Worm (Caenorhabditis elegans) whole organism, L2 larva: ENCODE results near the gene ins-14.
A peak's percentile ranks its signal among the peaks of the same experiment; 100 is the strongest.

Source experiments
- C34F6.9 ChIP-seq: fragments of 150-350 bp; optimal IDR thresholded peaks from 2 replicates; lab custom pipeline; 2014; ENCODE audit warnings: missing biosample characterization, missing genetic modification characterization
- F13H6.1 ChIP-seq: sonication (generic microtip); optimal IDR thresholded peaks from 2 replicates; lab custom pipeline; 2016; ENCODE audit warnings: missing genetic modification characterization, missing compliant biosample characterization
- R02D3.7 ChIP-seq: fragments of 150-350 bp; optimal IDR thresholded peaks from 2 replicates; lab custom pipeline; 2014; ENCODE audit warnings: missing biosample characterization, missing genetic modification characterization
- Y55F3AM.14 ChIP-seq: fragments of 200-800 bp; sonication (Bioruptor generic); optimal IDR thresholded peaks from 2 replicates; lab custom pipeline; 2018; ENCODE audit warnings: mild to moderate bottlenecking, missing genetic modification characterization, missing compliant biosample characterization
- ZK546.5 ChIP-seq: sonication (generic microtip); optimal IDR thresholded peaks from 2 replicates; lab custom pipeline; 2017; ENCODE audit warnings: missing biosample characterization, missing genetic modification characterization
- alr-1 ChIP-seq: fragments of 150-350 bp; optimal IDR thresholded peaks from 2 replicates; lab custom pipeline; 2014; ENCODE audit warnings: missing biosample characterization, missing genetic modification characterization
- aly-2 ChIP-seq: fragments of 150-350 bp; optimal IDR thresholded peaks from 2 replicates; lab custom pipeline; 2014; ENCODE audit warnings: missing biosample characterization, missing genetic modification characterization
- ama-1 ChIP-seq: fragments of 150-350 bp; optimal IDR thresholded peaks from 2 replicates; lab custom pipeline; 2018; ENCODE audit warnings: inconsistent platforms
- blmp-1 ChIP-seq: sonication (generic microtip); optimal IDR thresholded peaks from 2 replicates; lab custom pipeline; 2017; ENCODE audit warnings: missing genetic modification characterization, mild to moderate bottlenecking, missing compliant biosample characterization, antibody characterized with exemption, moderate library complexity; ENCODE audit not compliant: insufficient read depth
- ceh-16 ChIP-seq: fragments of 150-350 bp; optimal IDR thresholded peaks from 2 replicates; lab custom pipeline; 2014; ENCODE audit warnings: missing biosample characterization, missing genetic modification characterization
- ceh-82 ChIP-seq: fragments of 150-350 bp; optimal IDR thresholded peaks from 2 replicates; lab custom pipeline; 2014; ENCODE audit warnings: missing biosample characterization, missing genetic modification characterization
- crh-2 ChIP-seq: sonication (generic microtip); optimal IDR thresholded peaks from 2 replicates; lab custom pipeline; 2017; ENCODE audit warnings: missing biosample characterization, missing genetic modification characterization
- dmd-4 ChIP-seq: sonication (generic microtip); optimal IDR thresholded peaks from 2 replicates; lab custom pipeline; 2017; ENCODE audit warnings: missing biosample characterization, missing genetic modification characterization
- egl-27 ChIP-seq: sonication (generic microtip); optimal IDR thresholded peaks from 3 replicates; lab custom pipeline; 2017; ENCODE audit warnings: missing biosample characterization, missing genetic modification reagents, missing genetic modification characterization
- elt-1 ChIP-seq: fragments of 150-350 bp; optimal IDR thresholded peaks from 2 replicates; lab custom pipeline; 2014; ENCODE audit warnings: missing biosample characterization, missing genetic modification characterization
- elt-3 ChIP-seq: sonication (generic microtip); optimal IDR thresholded peaks from 2 replicates; lab custom pipeline; 2017; ENCODE audit warnings: missing biosample characterization, missing genetic modification characterization
- fos-1 ChIP-seq: fragments of 150-350 bp; optimal IDR thresholded peaks from 2 replicates; lab custom pipeline; 2014; ENCODE audit warnings: missing biosample characterization, missing genetic modification characterization
- gmeb-1 ChIP-seq: fragments of 150-350 bp; optimal IDR thresholded peaks from 2 replicates; lab custom pipeline; 2014; ENCODE audit warnings: missing biosample characterization, missing genetic modification characterization
- lin-11 ChIP-seq: fragments of 150-350 bp; sonication (generic microtip); optimal IDR thresholded peaks from 2 replicates; lab custom pipeline; 2014; ENCODE audit warnings: missing biosample characterization, missing genetic modification characterization, inconsistent platforms, mixed read lengths
- lin-13 ChIP-seq: fragments of 150-350 bp; optimal IDR thresholded peaks from 2 replicates; lab custom pipeline; 2014; ENCODE audit warnings: missing biosample characterization, missing genetic modification reagents, missing genetic modification characterization
- lin-39 ChIP-seq: fragments of 150-350 bp; optimal IDR thresholded peaks from 2 replicates; lab custom pipeline; 2014; ENCODE audit warnings: missing biosample characterization, missing genetic modification reagents, missing genetic modification characterization
- lsy-2 ChIP-seq, 2 experiments: fragments of 150-350 bp in 1 of 2; sonication (generic microtip) in 1 of 2; optimal IDR thresholded peaks; 2 replicates each; lab custom pipeline; 2014 to 2017; ENCODE audit warnings: missing biosample characterization in 2 of 2, missing genetic modification characterization in 2 of 2
- mab-5 ChIP-seq: fragments of 150-350 bp; optimal IDR thresholded peaks from 2 replicates; lab custom pipeline; 2014; ENCODE audit warnings: missing biosample characterization, missing genetic modification characterization
- mbf-1 ChIP-seq: sonication (generic microtip); optimal IDR thresholded peaks from 2 replicates; lab custom pipeline; 2017; ENCODE audit warnings: missing biosample characterization, missing genetic modification characterization
- mdl-1 ChIP-seq, 2 experiments: fragments of 150-350 bp in 1 of 2; sonication (generic microtip) in 1 of 2; optimal IDR thresholded peaks; 2 replicates each; lab custom pipeline; 2017; ENCODE audit warnings: missing biosample characterization in 2 of 2, missing genetic modification characterization in 2 of 2
- nhr-10 ChIP-seq: sonication (generic microtip); optimal IDR thresholded peaks from 2 replicates; lab custom pipeline; 2017; ENCODE audit warnings: missing biosample characterization, missing genetic modification characterization
- nhr-11 ChIP-seq: fragments of 150-350 bp; optimal IDR thresholded peaks from 2 replicates; lab custom pipeline; 2014; ENCODE audit warnings: missing biosample characterization, missing genetic modification characterization
- nhr-12 ChIP-seq: fragments of 150-350 bp; optimal IDR thresholded peaks from 2 replicates; lab custom pipeline; 2014; ENCODE audit warnings: missing biosample characterization, missing genetic modification characterization
- nhr-129 ChIP-seq: fragments of 150-350 bp; optimal IDR thresholded peaks from 2 replicates; lab custom pipeline; 2014; ENCODE audit warnings: missing biosample characterization, missing genetic modification characterization
- nhr-21 ChIP-seq: fragments of 150-350 bp; optimal IDR thresholded peaks from 2 replicates; lab custom pipeline; 2014; ENCODE audit warnings: missing biosample characterization, missing genetic modification characterization
- nhr-23 ChIP-seq: fragments of 150-350 bp; optimal IDR thresholded peaks from 2 replicates; lab custom pipeline; 2014; ENCODE audit warnings: missing biosample characterization, missing genetic modification reagents, missing genetic modification characterization
- nhr-237 ChIP-seq: fragments of 150-350 bp; optimal IDR thresholded peaks from 2 replicates; lab custom pipeline; 2014; ENCODE audit warnings: missing biosample characterization, missing genetic modification characterization
- nhr-25 ChIP-seq: fragments of 150-350 bp; sonication (generic microtip); optimal IDR thresholded peaks from 3 replicates; lab custom pipeline; 2014; ENCODE audit warnings: missing biosample characterization, missing genetic modification characterization
- nhr-6 ChIP-seq: fragments of 150-350 bp; optimal IDR thresholded peaks from 2 replicates; lab custom pipeline; 2014; ENCODE audit warnings: missing biosample characterization, missing genetic modification characterization
- nhr-77 ChIP-seq: fragments of 150-350 bp; optimal IDR thresholded peaks from 2 replicates; lab custom pipeline; 2014; ENCODE audit warnings: missing biosample characterization, missing genetic modification characterization
- sem-4 ChIP-seq: fragments of 150-350 bp; optimal IDR thresholded peaks from 2 replicates; lab custom pipeline; 2014; ENCODE audit warnings: missing biosample characterization, missing genetic modification reagents, missing genetic modification characterization
- skn-1 ChIP-seq: sonication (generic microtip); optimal IDR thresholded peaks from 2 replicates; lab custom pipeline; 2017; ENCODE audit warnings: missing biosample characterization, missing genetic modification characterization
- sma-3 ChIP-seq: sonication (generic microtip); optimal IDR thresholded peaks from 2 replicates; lab custom pipeline; 2016; ENCODE audit warnings: missing genetic modification reagents, missing genetic modification characterization, missing compliant biosample characterization
- snpc-4 ChIP-seq: fragments of 150-350 bp; optimal IDR thresholded peaks from 2 replicates; lab custom pipeline; 2014; ENCODE audit warnings: missing biosample characterization, missing genetic modification characterization
- unc-39 ChIP-seq: fragments of 150-350 bp; optimal IDR thresholded peaks from 2 replicates; lab custom pipeline; 2014; ENCODE audit warnings: missing biosample characterization, missing genetic modification characterization
- unc-55 ChIP-seq: fragments of 150-350 bp; sonication (generic microtip); optimal IDR thresholded peaks from 3 replicates; lab custom pipeline; 2014; ENCODE audit warnings: missing biosample characterization, missing genetic modification reagents, missing genetic modification characterization
- unc-62 ChIP-seq: fragments of 150-350 bp; optimal IDR thresholded peaks from 2 replicates; lab custom pipeline; 2014; ENCODE audit warnings: missing biosample characterization, missing genetic modification reagents, missing genetic modification characterization
- zag-1 ChIP-seq: fragments of 150-350 bp; optimal IDR thresholded peaks from 2 replicates; lab custom pipeline; 2014; ENCODE audit warnings: missing biosample characterization, missing genetic modification characterization
- ztf-1 ChIP-seq: fragments of 200-800 bp; sonication (Bioruptor generic); conservative IDR thresholded peaks from 2 replicates; pipeline ENCODE4 v1.3.6; 2022; ENCODE audit warnings: missing genetic modification characterization, missing compliant biosample characterization
- ztf-11 ChIP-seq: sonication (generic microtip); optimal IDR thresholded peaks from 2 replicates; lab custom pipeline; 2017; ENCODE audit warnings: missing biosample characterization, missing genetic modification characterization
- ztf-4 ChIP-seq: fragments of 150-350 bp; optimal IDR thresholded peaks from 2 replicates; lab custom pipeline; 2014; ENCODE audit warnings: missing biosample characterization, missing genetic modification characterization

The ins-14 gene

DNA sequence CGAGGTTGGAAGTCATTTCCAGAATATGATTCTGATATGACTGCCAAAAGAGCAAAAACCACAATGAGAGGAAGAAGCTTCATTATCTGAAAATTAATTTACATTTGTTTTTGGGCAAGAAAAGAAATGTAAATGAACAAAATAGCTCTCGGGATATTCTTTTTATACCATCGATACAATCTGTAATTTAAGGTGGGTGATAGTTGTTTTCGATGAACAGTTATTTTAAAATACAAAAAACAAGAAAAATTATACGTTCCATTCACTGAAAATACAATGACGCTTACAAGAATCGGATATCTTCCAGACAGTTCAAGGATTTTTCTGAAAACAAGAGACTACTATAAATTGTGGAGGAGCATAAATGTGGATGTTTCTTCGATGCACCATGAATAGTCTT lies 966 bp downstream of the ins-14 start, which contains the start of gene ins-15:
TSS of gene ins-15 (minus strand) at position 101 of the 400 bp plus-strand sequence.
- TF ChIP-seq mab-5 (tag; lab: Kevin White, UChicago) (no peak), gmeb-1 (tag; lab: Kevin White, UChicago) (no peak), lin-13 (GFP tag; lab: Kevin White, UChicago) (no peak), ztf-1 (GFP tag; lab: Robert Waterston, UW) (no peak), nhr-77 (tag; lab: Kevin White, UChicago) (no peak), nhr-12 (tag; lab: Kevin White, UChicago) (no peak), dmd-4 (tag; lab: Kevin White, UChicago) (no peak), nhr-10 (tag; lab: Kevin White, UChicago) (no peak), nhr-25 (tag; lab: Kevin White, UChicago) (no peak), nhr-129 (tag; lab: Kevin White, UChicago) (no peak), lin-11 (tag; lab: Kevin White, UChicago) (no peak), R02D3.7 (no peak), lin-39 (tag; lab: Kevin White, UChicago) (no peak)

DNA sequence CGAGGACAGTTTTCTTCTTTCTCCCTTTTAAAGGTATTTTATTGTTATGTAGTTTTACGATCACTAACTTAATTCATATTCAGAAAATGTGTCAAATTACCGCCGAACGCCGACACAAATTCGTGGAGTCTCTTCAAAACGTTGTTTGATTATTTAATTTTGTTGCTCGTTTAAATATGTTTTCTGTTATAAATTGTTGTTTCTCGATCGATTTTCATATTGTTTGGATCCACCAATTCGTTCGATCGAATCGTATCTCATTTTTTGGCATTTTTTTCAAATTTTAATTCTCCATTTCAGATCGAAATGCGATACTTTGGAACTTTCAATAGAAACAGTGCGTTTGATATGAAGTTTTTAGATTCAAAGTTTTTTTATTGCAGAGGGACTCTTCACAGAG lies 3.0 kb downstream of the ins-14 start, which contains the start of gene F41G3.6:
TSS of gene F41G3.6 (plus strand) at position 301 of the 400 bp plus-strand sequence.
- no peak for TF ChIP-seq ceh-82
- no peak for TF ChIP-seq unc-39 (tag; lab: Kevin White, UChicago)
- no peak for TF ChIP-seq nhr-77 (tag; lab: Kevin White, UChicago)
- TF ChIP-seq nhr-12 (tag; lab: Kevin White, UChicago) = no peak
- no peak for TF ChIP-seq dmd-4 (tag; lab: Kevin White, UChicago)
- TF ChIP-seq elt-1 (tag; lab: Kevin White, UChicago) = no peak
- no peak for TF ChIP-seq skn-1 (tag; lab: Kevin White, UChicago)
- TF ChIP-seq unc-55 = no peak
- no peak for TF ChIP-seq mbf-1 (tag; lab: Kevin White, UChicago)
- TF ChIP-seq ztf-1 (GFP tag; lab: Robert Waterston, UW) = no peak
- TF ChIP-seq ama-1 = no peak
- TF ChIP-seq nhr-21 = no peak
- no peak for TF ChIP-seq mab-5 (tag; lab: Kevin White, UChicago)
- TF ChIP-seq alr-1 (tag; lab: Kevin White, UChicago) = no peak
- no peak for TF ChIP-seq mdl-1 (tag; optimal IDR thresholded peaks at IDR 0.05; lab: Kevin White, UChicago)
- TF ChIP-seq crh-2 (tag; lab: Kevin White, UChicago) = no peak
- no peak for TF ChIP-seq egl-27 (tag; lab: Kevin White, UChicago)

DNA sequence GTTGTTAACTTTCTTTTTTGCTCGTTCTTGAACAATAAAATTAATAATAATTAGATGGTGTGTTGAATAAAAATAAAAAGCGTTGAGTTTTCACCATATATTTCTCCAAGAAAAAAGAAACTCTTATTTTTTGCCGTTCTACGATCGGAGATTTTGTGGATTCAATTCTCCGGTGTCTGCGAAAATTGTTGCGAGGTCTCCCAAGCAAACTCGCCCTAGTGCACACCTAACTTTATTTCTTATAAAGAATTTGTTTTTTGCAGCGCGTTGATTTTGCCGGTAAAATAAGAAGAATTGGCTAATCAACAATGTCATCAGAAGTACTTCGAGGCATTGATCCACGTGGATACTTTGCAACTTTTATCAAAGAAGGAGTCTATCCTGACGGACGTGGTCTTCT lies 4.2 kb downstream of the ins-14 start, which contains the start of gene exos-8:
TSS of gene exos-8 (plus strand) at position 264 of the 400 bp plus-strand sequence.
- no peak for TF ChIP-seq nhr-237 (tag; lab: Kevin White, UChicago)
- no peak for TF ChIP-seq unc-62 (GFP tag; lab: Kevin White, UChicago)
- TF ChIP-seq ztf-4 (tag; lab: Kevin White, UChicago) = no peak
- TF ChIP-seq lsy-2 (tag; optimal IDR thresholded peaks at IDR 0.05; lab: Kevin White, UChicago) = peak in 1 of 2 experiments; percentile 71
- TF ChIP-seq gmeb-1 (tag; lab: Kevin White, UChicago) = no peak
- no peak for TF ChIP-seq lin-11 (tag; lab: Kevin White, UChicago)
- TF ChIP-seq Y55F3AM.14 (GFP tag; lab: Kevin White, UChicago) = no peak
- peak; percentile 7 for TF ChIP-seq zag-1 (tag; lab: Kevin White, UChicago)
- peak; percentile 65 for TF ChIP-seq nhr-129 (tag; lab: Kevin White, UChicago)
- TF ChIP-seq blmp-1 = no peak
- TF ChIP-seq fos-1 (tag; lab: Kevin White, UChicago) = peak; percentile 32
- TF ChIP-seq nhr-21 = peak; percentile 13
- no peak for TF ChIP-seq R02D3.7
- no peak for TF ChIP-seq nhr-77 (tag; lab: Kevin White, UChicago)
- peak; percentile 48 for TF ChIP-seq crh-2 (tag; lab: Kevin White, UChicago)
- no peak for TF ChIP-seq ztf-11 (tag; lab: Kevin White, UChicago)
- TF ChIP-seq C34F6.9 (tag; lab: Kevin White, UChicago) = peak; percentile 68
- no peak for TF ChIP-seq sem-4 (tag; lab: Kevin White, UChicago)
- no peak for TF ChIP-seq dmd-4 (tag; lab: Kevin White, UChicago)
- TF ChIP-seq nhr-11 (tag; lab: Kevin White, UChicago) = no peak
- no peak for TF ChIP-seq elt-3 (tag; lab: Kevin White, UChicago)
- TF ChIP-seq ZK546.5 (tag; lab: Kevin White, UChicago) = no peak
- TF ChIP-seq ztf-1 (GFP tag; lab: Robert Waterston, UW) = no peak
- TF ChIP-seq nhr-23 = no peak
- TF ChIP-seq sma-3 (GFP tag; lab: Kevin White, UChicago) = peak; percentile 57
- no peak for TF ChIP-seq elt-1 (tag; lab: Kevin White, UChicago)
- TF ChIP-seq skn-1 (tag; lab: Kevin White, UChicago) = no peak
- TF ChIP-seq unc-39 (tag; lab: Kevin White, UChicago) = no peak
- TF ChIP-seq aly-2 = no peak
- no peak for TF ChIP-seq snpc-4 (tag; lab: Kevin White, UChicago)
- no peak for TF ChIP-seq alr-1 (tag; lab: Kevin White, UChicago)
- TF ChIP-seq ceh-16 (tag; lab: Kevin White, UChicago) = no peak
- peak; percentile 20 for TF ChIP-seq F13H6.1 (tag; lab: Kevin White, UChicago)
- TF ChIP-seq unc-55 = no peak
- TF ChIP-seq nhr-25 (tag; lab: Kevin White, UChicago) = no peak
- peak; percentile 54 for TF ChIP-seq lin-13 (GFP tag; lab: Kevin White, UChicago)
- no peak for TF ChIP-seq mbf-1 (tag; lab: Kevin White, UChicago)
- no peak for TF ChIP-seq mab-5 (tag; lab: Kevin White, UChicago)
- no peak for TF ChIP-seq lin-39 (tag; lab: Kevin White, UChicago)
- TF ChIP-seq nhr-6 = no peak
- no peak for TF ChIP-seq egl-27 (tag; lab: Kevin White, UChicago)
- TF ChIP-seq mdl-1 (tag; optimal IDR thresholded peaks at IDR 0.05; lab: Kevin White, UChicago) = no peak
- no peak for TF ChIP-seq ama-1
